Worm (Caenorhabditis elegans): Measurements from ENCODE around the gene K09F6.11.

DNA sequence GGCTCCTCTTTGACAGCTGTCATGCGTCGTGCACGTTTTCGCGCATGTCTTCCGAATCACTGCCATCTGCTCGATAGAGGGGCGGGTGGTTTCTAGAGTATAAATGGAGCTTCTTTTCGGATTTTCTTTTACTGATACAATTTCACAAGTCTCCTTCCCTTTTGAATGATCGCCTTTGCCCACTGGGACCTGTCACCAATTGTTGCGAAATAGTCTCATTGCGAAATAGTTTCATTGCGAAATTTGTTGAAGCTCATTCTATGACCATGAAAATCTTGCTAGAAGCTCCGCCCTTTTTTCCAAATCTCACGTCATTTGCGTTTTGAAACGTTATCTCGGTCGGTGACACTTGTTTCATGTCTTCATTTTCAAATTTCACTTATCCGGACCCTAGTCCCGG, 9.5 kb downstream of the K09F6.11 start:
- no peak for TF ChIP-seq him-1 (tag; optimal IDR thresholded peaks at IDR 0.05)
- no peak for TF ChIP-seq W03F9.2 (tag; optimal IDR thresholded peaks at IDR 0.05)
- no peak for TF ChIP-seq dao-5 (tag; optimal IDR thresholded peaks at IDR 0.05)
